Worm (Caenorhabditis elegans) whole organism, late embryonic: ENCODE results near the gene C07A9.10.

Experiments used
- ama-1 ChIP-seq: fragments of 150-350 bp; optimal IDR thresholded peaks from 2 replicates; lab custom pipeline; 2014
- ceh-9 ChIP-seq: sonication (generic microtip); optimal IDR thresholded peaks from 2 replicates; lab custom pipeline; 2016; ENCODE audit warnings: mild to moderate bottlenecking, missing genetic modification characterization, inconsistent platforms, missing compliant biosample characterization
- elt-2 ChIP-seq: sonication (generic microtip); optimal IDR thresholded peaks from 2 replicates; lab custom pipeline; 2016; ENCODE audit warnings: missing genetic modification reagents, missing genetic modification characterization, missing compliant biosample characterization
- gmeb-2 ChIP-seq: sonication (generic microtip); optimal IDR thresholded peaks from 2 replicates; lab custom pipeline; 2016; ENCODE audit warnings: missing genetic modification characterization, inconsistent platforms, missing compliant biosample characterization
- pha-2 ChIP-seq: sonication (generic microtip); optimal IDR thresholded peaks from 2 replicates; lab custom pipeline; 2017; ENCODE audit warnings: mild to moderate bottlenecking, missing genetic modification characterization, missing compliant biosample characterization
- pqm-1 ChIP-seq: sonication (generic microtip); optimal IDR thresholded peaks from 2 replicates; lab custom pipeline; 2016; ENCODE audit warnings: missing genetic modification characterization, missing compliant biosample characterization

- TF ChIP-seq pha-2 = no peak
- no peak for TF ChIP-seq ceh-9 (tag; lab: Kevin White, UChicago)
- TF ChIP-seq pqm-1 (tag; lab: Kevin White, UChicago) = no peak
- no peak for TF ChIP-seq elt-2 (tag; lab: Kevin White, UChicago)
- TF ChIP-seq ama-1 (lab: Kevin White, UChicago) = no peak
- TF ChIP-seq gmeb-2 (tag; lab: Kevin White, UChicago) = no peak
Observed at ce11 chrIII:9639281-9640050, 46.4 kb downstream of the C07A9.10 start.
